Worm (Caenorhabditis elegans) whole organism, young adult: ENCODE results near the gene npr-28.

ENCODE experiments used
- B0019.2 ChIP-seq: fragments of 200-800 bp; sonication (Bioruptor generic); conservative IDR thresholded peaks from 2 replicates; pipeline ENCODE4 v1.3.6; 2022; ENCODE audit warnings: missing genetic modification reagents, missing genetic modification characterization, missing compliant biosample characterization
- B0336.3 ChIP-seq: fragments of 200-800 bp; sonication (Bioruptor generic); IDR thresholded peaks from 2 replicates; pipeline ENCODE4 v1.3.6; 2022; ENCODE audit warnings: missing genetic modification characterization, missing compliant biosample characterization
- C06A6.2 ChIP-seq: fragments of 200-800 bp; sonication (Bioruptor generic); conservative IDR thresholded peaks from 2 replicates; pipeline ENCODE4 v1.3.6; 2022; ENCODE audit warnings: missing genetic modification characterization, missing compliant biosample characterization
- C17E4.6 ChIP-seq: fragments of 200-800 bp; sonication (Bioruptor generic); IDR thresholded peaks from 2 replicates; pipeline ENCODE4 v1.3.6; 2022; ENCODE audit warnings: missing genetic modification reagents, missing genetic modification characterization, missing compliant biosample characterization
- F22D6.2 ChIP-seq: sonication (generic microtip); optimal IDR thresholded peaks from 2 replicates; lab custom pipeline; 2016; ENCODE audit warnings: mild to moderate bottlenecking, missing genetic modification characterization, missing compliant biosample characterization
- F33H1.4 ChIP-seq: fragments of 200-800 bp; sonication (Bioruptor generic); IDR thresholded peaks from 2 replicates; pipeline ENCODE4 v1.3.6; 2022; ENCODE audit warnings: missing genetic modification reagents, missing genetic modification characterization, missing compliant biosample characterization
- K11D2.4 ChIP-seq: fragments of 200-800 bp; sonication (Bioruptor generic); IDR thresholded peaks from 2 replicates; pipeline ENCODE4 v1.3.6; 2022; ENCODE audit warnings: missing genetic modification reagents, missing genetic modification characterization, missing compliant biosample characterization
- K12H6.12 ChIP-seq: fragments of 200-800 bp; sonication (Bioruptor generic); optimal IDR thresholded peaks from 2 replicates; lab custom pipeline; 2018; ENCODE audit warnings: mild to moderate bottlenecking, missing genetic modification characterization, missing compliant biosample characterization
- T07F8.4 ChIP-seq: sonication (generic microtip); optimal IDR thresholded peaks from 2 replicates; lab custom pipeline; 2016; ENCODE audit warnings: mild to moderate bottlenecking, missing genetic modification characterization, moderate library complexity, missing compliant biosample characterization
- T26A5.8 ChIP-seq: sonication (generic microtip); optimal IDR thresholded peaks from 2 replicates; lab custom pipeline; 2016; ENCODE audit warnings: missing genetic modification characterization, missing compliant biosample characterization
- Y53G8AR.9 ChIP-seq: fragments of 200-800 bp; sonication (Bioruptor generic); conservative IDR thresholded peaks from 2 replicates; pipeline ENCODE4 v1.3.6; 2022; ENCODE audit warnings: missing genetic modification reagents, missing genetic modification characterization, missing compliant biosample characterization
- aptf-2 ChIP-seq: fragments of 200-800 bp; sonication (Bioruptor generic); conservative IDR thresholded peaks from 2 replicates; pipeline ENCODE4 v1.3.6; 2022; ENCODE audit warnings: missing genetic modification reagents, missing genetic modification characterization, missing compliant biosample characterization
- athp-1 ChIP-seq: sonication (generic microtip); optimal IDR thresholded peaks from 2 replicates; lab custom pipeline; 2017; ENCODE audit warnings: mild to moderate bottlenecking, missing genetic modification characterization, missing compliant biosample characterization
- bed-1 ChIP-seq: fragments of 200-800 bp; sonication (Bioruptor generic); IDR thresholded peaks from 2 replicates; pipeline ENCODE4 v1.3.6; 2022; ENCODE audit warnings: missing genetic modification reagents, missing genetic modification characterization, missing compliant biosample characterization
- cebp-1 ChIP-seq, 2 experiments: fragments of 200-800 bp in 1 of 2; sonication (Bioruptor generic) in 1 of 2; sonication (generic microtip) in 1 of 2; IDR thresholded peaks in 1 of 2; optimal IDR thresholded peaks in 1 of 2; 2 replicates each; pipeline versions ENCODE4 v1.3.6 to Lab custom; 2017 to 2022; ENCODE audit warnings: missing compliant biosample characterization in 2 of 2, missing genetic modification characterization in 2 of 2, mild to moderate bottlenecking in 1 of 2, missing genetic modification reagents in 1 of 2, moderate library complexity in 1 of 2
- ceh-40 ChIP-seq: fragments of 200-800 bp; sonication (Bioruptor generic); IDR thresholded peaks from 2 replicates; pipeline ENCODE4 v1.3.6; 2022; ENCODE audit warnings: missing genetic modification characterization, missing compliant biosample characterization
- ceh-58 ChIP-seq: fragments of 200-800 bp; sonication (Bioruptor generic); IDR thresholded peaks from 2 replicates; pipeline ENCODE4 v1.3.6; 2022; ENCODE audit warnings: missing genetic modification characterization, missing compliant biosample characterization
- chd-7 ChIP-seq: sonication (generic microtip); optimal IDR thresholded peaks from 2 replicates; lab custom pipeline; 2016; ENCODE audit warnings: mild to moderate bottlenecking, missing genetic modification characterization, moderate library complexity, missing compliant biosample characterization
- die-1 ChIP-seq: sonication (generic microtip); optimal IDR thresholded peaks from 2 replicates; lab custom pipeline; 2016; ENCODE audit warnings: missing genotype, mild to moderate bottlenecking, missing genetic modification characterization, missing compliant biosample characterization
- dpff-1 ChIP-seq: sonication (generic microtip); optimal IDR thresholded peaks from 2 replicates; lab custom pipeline; 2017; ENCODE audit warnings: mild to moderate bottlenecking, missing genetic modification characterization, missing compliant biosample characterization
- efl-1 ChIP-seq: fragments of 150-350 bp; optimal IDR thresholded peaks from 2 replicates; lab custom pipeline; 2014; ENCODE audit warnings: missing biosample characterization, missing genetic modification reagents, missing genetic modification characterization
- egrh-3 ChIP-seq: fragments of 200-800 bp; sonication (Bioruptor generic); IDR thresholded peaks from 2 replicates; pipeline ENCODE4 v1.3.6; 2022; ENCODE audit warnings: missing genetic modification reagents, missing genetic modification characterization, missing compliant biosample characterization
- ekl-4 ChIP-seq: fragments of 200-800 bp; sonication (Bioruptor generic); IDR thresholded peaks from 2 replicates; pipeline ENCODE4 v1.3.6; 2022; ENCODE audit warnings: missing genetic modification reagents, missing genetic modification characterization, missing compliant biosample characterization
- gei-17 ChIP-seq: fragments of 200-800 bp; sonication (Bioruptor generic); optimal IDR thresholded peaks from 2 replicates; lab custom pipeline; 2018; ENCODE audit warnings: mild to moderate bottlenecking, missing genetic modification characterization, missing compliant biosample characterization
- hlh-26 ChIP-seq: fragments of 200-800 bp; sonication (Bioruptor generic); conservative IDR thresholded peaks from 2 replicates; pipeline ENCODE4 v1.3.6; 2022; ENCODE audit warnings: missing genetic modification reagents, missing genetic modification characterization, missing compliant biosample characterization
- lin-35 ChIP-seq, 3 experiments: fragments of 150-350 bp in 2 of 3; sonication (generic microtip) in 1 of 3; optimal IDR thresholded peaks; 2 replicates each; lab custom pipeline; 2014 to 2018; ENCODE audit warnings: missing biosample characterization in 3 of 3, missing genetic modification characterization in 3 of 3, missing genetic modification reagents in 3 of 3
- lir-1 ChIP-seq: fragments of 200-800 bp; sonication (Bioruptor generic); conservative IDR thresholded peaks from 2 replicates; pipeline ENCODE4 v1.3.6; 2022; ENCODE audit warnings: missing genetic modification reagents, missing genetic modification characterization, missing compliant biosample characterization
- lsy-27 ChIP-seq: sonication (generic microtip); optimal IDR thresholded peaks from 2 replicates; lab custom pipeline; 2017; ENCODE audit warnings: missing genetic modification characterization, mild to moderate bottlenecking, missing compliant biosample characterization, antibody characterized with exemption, missing genotype, borderline replicate concordance; ENCODE audit not compliant: insufficient read depth
- madf-10 ChIP-seq: sonication (generic microtip); optimal IDR thresholded peaks from 2 replicates; lab custom pipeline; 2016; ENCODE audit warnings: mild to moderate bottlenecking, missing genetic modification characterization, missing compliant biosample characterization
- madf-3 ChIP-seq: fragments of 200-800 bp; sonication (Bioruptor generic); IDR thresholded peaks from 2 replicates; pipeline ENCODE4 v1.3.6; 2022; ENCODE audit warnings: missing genetic modification reagents, missing genetic modification characterization, missing compliant biosample characterization
- madf-8 ChIP-seq: fragments of 200-800 bp; sonication (Bioruptor generic); conservative IDR thresholded peaks from 2 replicates; pipeline ENCODE4 v1.3.6; 2022; ENCODE audit warnings: missing genetic modification reagents, missing genetic modification characterization, missing compliant biosample characterization
- mel-28 ChIP-seq: sonication (generic microtip); optimal IDR thresholded peaks from 2 replicates; lab custom pipeline; 2016; ENCODE audit warnings: borderline replicate concordance, mild to moderate bottlenecking, missing genetic modification characterization, missing compliant biosample characterization
- nfya-1 ChIP-seq: sonication (generic microtip); optimal IDR thresholded peaks from 2 replicates; lab custom pipeline; 2017; ENCODE audit warnings: antibody characterized with exemption, missing compliant biosample characterization, missing genetic modification characterization, borderline replicate concordance; ENCODE audit not compliant: insufficient read depth
- nhr-120 ChIP-seq: fragments of 200-800 bp; sonication (Bioruptor generic); IDR thresholded peaks from 2 replicates; pipeline ENCODE4 v1.3.6; 2022; ENCODE audit warnings: missing genetic modification characterization, missing compliant biosample characterization
- nhr-179 ChIP-seq: sonication (generic microtip); optimal IDR thresholded peaks from 2 replicates; lab custom pipeline; 2016; ENCODE audit warnings: mild to moderate bottlenecking, missing genetic modification characterization, missing compliant biosample characterization
- nhr-80 ChIP-seq: sonication (generic microtip); optimal IDR thresholded peaks from 2 replicates; lab custom pipeline; 2016; ENCODE audit warnings: missing genetic modification characterization, missing compliant biosample characterization
- pbrm-1 ChIP-seq: fragments of 200-800 bp; sonication (Bioruptor generic); IDR thresholded peaks from 2 replicates; pipeline ENCODE4 v1.3.6; 2022; ENCODE audit warnings: missing genetic modification reagents, missing genetic modification characterization, missing compliant biosample characterization
- rcor-1 ChIP-seq: fragments of 200-800 bp; sonication (Bioruptor generic); IDR thresholded peaks from 2 replicates; pipeline ENCODE4 v1.3.6; 2022; ENCODE audit warnings: missing genetic modification reagents, missing genetic modification characterization, missing compliant biosample characterization
- rpc-1 ChIP-seq, 2 experiments: fragments of 150-350 bp in 1 of 2; sonication (generic microtip) in 1 of 2; optimal IDR thresholded peaks; 2 replicates each; lab custom pipeline; 2014 to 2018; ENCODE audit warnings: missing biosample characterization in 1 of 2, missing genetic modification characterization in 1 of 2, missing genetic modification reagents in 1 of 2, missing genotype in 1 of 2
- sdz-38 ChIP-seq: sonication (generic microtip); optimal IDR thresholded peaks from 2 replicates; lab custom pipeline; 2016; ENCODE audit warnings: missing genotype, missing genetic modification characterization, missing compliant biosample characterization
- snpc-1.3 ChIP-seq: sonication (generic microtip); optimal IDR thresholded peaks from 2 replicates; lab custom pipeline; 2017; ENCODE audit warnings: missing genetic modification characterization, mild to moderate bottlenecking, missing compliant biosample characterization, antibody characterized with exemption, moderate library complexity, missing genotype, missing genetic modification reagents; ENCODE audit not compliant: insufficient read depth
- tlf-1 ChIP-seq: fragments of 200-800 bp; sonication (Bioruptor generic); optimal IDR thresholded peaks from 2 replicates; lab custom pipeline; 2018; ENCODE audit warnings: mild to moderate bottlenecking, missing genetic modification characterization, missing compliant biosample characterization
- zfh-2 ChIP-seq: fragments of 200-800 bp; sonication (Bioruptor generic); conservative IDR thresholded peaks from 2 replicates; pipeline ENCODE4 v1.3.6; 2022; ENCODE audit warnings: missing genetic modification reagents, missing genetic modification characterization, missing compliant biosample characterization
- ztf-18 ChIP-seq: sonication (generic microtip); optimal IDR thresholded peaks from 2 replicates; lab custom pipeline; 2016; ENCODE audit warnings: missing genotype, mild to moderate bottlenecking, missing genetic modification characterization, missing compliant biosample characterization
- ztf-26 ChIP-seq: sonication (generic microtip); optimal IDR thresholded peaks from 2 replicates; lab custom pipeline; 2017; ENCODE audit warnings: missing genetic modification characterization, missing compliant biosample characterization

npr-28 gene

DNA sequence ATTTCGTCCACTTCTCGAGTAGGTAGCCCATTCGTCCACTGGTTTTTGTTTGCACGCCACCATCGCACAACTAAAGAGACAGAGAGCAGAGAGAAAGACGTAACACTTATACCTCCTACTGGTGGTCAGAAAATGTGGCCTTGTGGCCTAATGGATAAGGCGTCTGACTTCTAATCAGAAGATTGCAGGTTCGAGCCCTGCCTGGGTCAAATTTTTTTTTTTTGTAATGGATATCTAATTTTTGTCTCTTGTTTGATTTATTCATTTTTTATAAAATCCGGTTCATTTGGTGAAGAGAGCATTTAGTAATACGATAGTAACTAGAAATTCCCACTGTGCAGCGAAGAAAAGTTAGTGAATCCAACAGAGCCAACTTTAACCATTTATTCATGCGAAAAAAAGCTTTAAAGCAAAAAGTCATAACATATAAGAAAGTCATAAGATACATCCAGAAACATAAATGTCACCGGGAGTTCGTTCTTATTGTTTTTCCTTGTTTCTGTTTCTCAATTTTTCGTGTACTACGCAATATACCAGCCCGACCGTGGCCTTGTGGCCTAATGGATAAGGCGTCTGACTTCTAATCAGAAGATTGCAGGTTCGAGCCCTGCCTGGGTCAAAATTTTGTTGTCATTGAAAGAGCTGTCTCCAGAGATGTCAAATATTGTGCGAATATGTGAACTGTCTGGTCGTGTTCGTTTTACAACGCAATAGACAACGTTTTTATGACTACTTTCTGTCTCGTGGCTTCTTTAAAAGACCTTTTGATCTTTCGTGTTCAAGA, 35.4 kb upstream of the npr-28 start:
- TF ChIP-seq C17E4.6 (no peak), cebp-1 (GFP tag; IDR thresholded peaks at IDR 0.05; lab: Robert Waterston, UW) (peak; percentile 46; the same call in 1 of the 2 replicates), cebp-1 (tag; optimal IDR thresholded peaks at IDR 0.05; lab: Kevin White, UChicago) (peak; percentile 29), tlf-1 (GFP tag; lab: Kevin White, UChicago) (no peak), pbrm-1 (GFP tag; lab: Robert Waterston, UW) (peak; percentile 88), die-1 (peak; percentile 62), Y53G8AR.9 (no peak), rpc-1 (optimal IDR thresholded peaks at IDR 0.05; lab: Kevin White, UChicago) (peak; percentile 73), rpc-1 (tag; optimal IDR thresholded peaks at IDR 0.05; lab: Kevin White, UChicago) (peak; percentile 85), ztf-18 (tag; lab: Kevin White, UChicago) (peak; percentile 20), ceh-40 (peak; percentile 78; the same call in 1 of the 2 replicates), madf-3 (GFP tag; lab: Robert Waterston, UW) (no peak), T07F8.4 (no peak), efl-1 (GFP tag; lab: Kevin White, UChicago) (no peak), hlh-26 (GFP tag; lab: Robert Waterston, UW) (no peak), snpc-1.3 (tag; lab: Kevin White, UChicago) (peak; percentile 74), zfh-2 (GFP tag; lab: Robert Waterston, UW) (no peak), K12H6.12 (tag; lab: Kevin White, UChicago) (peak; percentile 21), sdz-38 (no peak), F22D6.2 (tag; lab: Kevin White, UChicago) (no peak), C06A6.2 (GFP tag; lab: Robert Waterston, UW) (no peak), lin-35 (GFP tag; optimal IDR thresholded peaks at IDR 0.05; lab: Kevin White, UChicago) (peak in 1 of 3 experiments; percentile 75), B0019.2 (GFP tag; lab: Robert Waterston, UW) (no peak), egrh-3 (GFP tag; lab: Robert Waterston, UW) (peak; percentile 30), dpff-1 (tag; lab: Kevin White, UChicago) (no peak), B0336.3 (GFP tag; lab: Robert Waterston, UW) (no peak), mel-28 (no peak), nhr-80 (tag; lab: Kevin White, UChicago) (no peak), nfya-1 (tag; lab: Kevin White, UChicago) (no peak), lir-1 (0 out of 2 replicates have a peak, but pooled peaks have one; percentile 34), F33H1.4 (GFP tag; lab: Robert Waterston, UW) (no peak), ztf-26 (tag; lab: Kevin White, UChicago) (peak; percentile 7), T26A5.8 (no peak), gei-17 (GFP tag; lab: Kevin White, UChicago) (no peak), nhr-179 (tag; lab: Kevin White, UChicago) (no peak), nhr-120 (GFP tag; lab: Robert Waterston, UW) (no peak), K11D2.4 (GFP tag; lab: Robert Waterston, UW) (peak; percentile 64), madf-8 (GFP tag; lab: Robert Waterston, UW) (no peak), lsy-27 (tag; lab: Kevin White, UChicago) (no peak), bed-1 (GFP tag; lab: Robert Waterston, UW) (no peak), aptf-2 (GFP tag; lab: Robert Waterston, UW) (no peak), ekl-4 (GFP tag; lab: Robert Waterston, UW) (peak; percentile 43; the same call in 1 of the 2 replicates), ceh-58 (GFP tag; lab: Robert Waterston, UW) (no peak), athp-1 (tag; lab: Kevin White, UChicago) (no peak), chd-7 (tag; lab: Kevin White, UChicago) (peak; percentile 54), rcor-1 (GFP tag; lab: Robert Waterston, UW) (peak; percentile 73), madf-10 (tag; lab: Kevin White, UChicago) (peak; percentile 17)
